Worm (Caenorhabditis elegans): ENCODE results near the gene Y75B8A.23.

DNA sequence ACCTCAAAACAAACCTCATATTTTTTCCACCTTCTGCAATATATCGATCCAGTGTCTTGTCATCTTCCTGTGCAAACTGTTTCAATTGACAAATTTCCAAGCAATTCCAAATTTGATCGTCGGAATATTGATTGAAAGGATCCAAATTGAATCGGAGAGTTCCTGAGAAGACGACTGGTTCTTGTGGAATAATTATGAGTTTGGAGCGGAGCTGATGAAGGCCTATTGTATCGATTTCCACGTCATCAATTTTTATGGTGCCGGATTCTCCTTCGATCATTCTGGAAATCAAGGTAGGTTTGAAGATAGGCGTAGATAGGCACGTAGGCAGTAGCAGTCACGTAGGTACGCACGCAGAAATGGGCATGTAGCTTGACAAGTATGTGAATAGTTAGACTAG, 33.7 kb downstream of the Y75B8A.23 start:
- TF ChIP-seq ztf-11 (tag; optimal IDR thresholded peaks at IDR 0.05): no peak
- no peak for TF ChIP-seq zag-1 (tag; optimal IDR thresholded peaks at IDR 0.05)
- TF ChIP-seq fos-1 (tag; optimal IDR thresholded peaks at IDR 0.05): no peak
- no peak for TF ChIP-seq nhr-85 (tag)
- TF ChIP-seq pag-3 (tag; optimal IDR thresholded peaks at IDR 0.05; ENCODE audit: borderline replicate concordance, insufficient read depth): no peak
- TF ChIP-seq unc-98 (GFP tag; IDR thresholded peaks at IDR 0.05): no peak
- TF ChIP-seq mdl-1 (tag; optimal IDR thresholded peaks at IDR 0.05): no peak
- no peak for TF ChIP-seq lin-13 (GFP tag; optimal IDR thresholded peaks at IDR 0.05)
- no peak for TF ChIP-seq egl-27 (tag; optimal IDR thresholded peaks at IDR 0.05)
- TF ChIP-seq lin-15B (tag; optimal IDR thresholded peaks at IDR 0.05): no peak
- TF ChIP-seq pqm-1 (tag; optimal IDR thresholded peaks at IDR 0.05): no peak
- no peak for TF ChIP-seq nhr-84 (tag; optimal IDR thresholded peaks at IDR 0.05)
- no peak for TF ChIP-seq blmp-1 (tag; optimal IDR thresholded peaks at IDR 0.05)
